Fruit fly (Drosophila melanogaster) whole organism, embryonic: Measurements from ENCODE around the gene CG13359.

ENCODE experiments used
- CG10959 ChIP-seq: fragments of 200-800 bp; sonication (Bioruptor generic); IDR thresholded peaks from 2 replicates; pipeline ENCODE4 v1.3.6; 2022; ENCODE audit warnings: missing biosample characterization, missing genetic modification characterization
- CG11504 ChIP-seq: fragments of 200-800 bp; sonication (Bioruptor generic); optimal IDR thresholded peaks from 3 replicates; lab custom pipeline; 2019; ENCODE audit warnings: missing biosample characterization, mild to moderate bottlenecking, missing genetic modification characterization, moderate library complexity
- CG12219 ChIP-seq: fragments of 200-800 bp; sonication (Bioruptor generic); optimal IDR thresholded peaks from 3 replicates; lab custom pipeline; 2018; ENCODE audit warnings: missing biosample characterization, mild to moderate bottlenecking, missing genetic modification characterization
- CG12942 ChIP-seq: fragments of 200-800 bp; sonication (Bioruptor generic); optimal IDR thresholded peaks from 3 replicates; lab custom pipeline; 2016; ENCODE audit warnings: missing biosample characterization, missing genetic modification characterization
- CG1529 ChIP-seq: fragments of 200-800 bp; sonication (Bioruptor generic); optimal IDR thresholded peaks from 3 replicates; lab custom pipeline; 2018; ENCODE audit warnings: missing biosample characterization, missing genetic modification characterization
- CG17568 ChIP-seq: fragments of 200-800 bp; sonication (Bioruptor generic); optimal IDR thresholded peaks from 2 replicates; lab custom pipeline; 2018; ENCODE audit warnings: missing biosample characterization, mild to moderate bottlenecking, missing genetic modification characterization, moderate library complexity
- CG2199 ChIP-seq: fragments of 200-800 bp; sonication (Bioruptor generic); IDR thresholded peaks from 3 replicates; pipeline ENCODE4 v1.3.6; 2022; ENCODE audit warnings: missing biosample characterization, missing genetic modification characterization
- CG2712 ChIP-seq: fragments of 200-800 bp; optimal IDR thresholded peaks from 3 replicates; lab custom pipeline; 2019; ENCODE audit warnings: missing biosample characterization, mild to moderate bottlenecking, missing genetic modification characterization, moderate library complexity
- CG31224 ChIP-seq: fragments of 200-800 bp; sonication (Bioruptor generic); IDR thresholded peaks from 2 replicates; pipeline ENCODE4 v1.3.6; 2022; ENCODE audit warnings: missing biosample characterization, missing genetic modification characterization
- CG3281 ChIP-seq: fragments of 200-800 bp; sonication (Bioruptor generic); optimal IDR thresholded peaks from 3 replicates; lab custom pipeline; 2017; ENCODE audit warnings: missing biosample characterization, mild to moderate bottlenecking, missing genetic modification characterization
- CG34422 ChIP-seq: fragments of 200-800 bp; sonication (Bioruptor generic); IDR thresholded peaks from 3 replicates; pipeline ENCODE4 v1.3.6; 2022; ENCODE audit warnings: missing biosample characterization, missing genetic modification characterization
- CG6254 ChIP-seq: fragments of 200-800 bp; sonication (Bioruptor generic); optimal IDR thresholded peaks from 3 replicates; lab custom pipeline; 2017; ENCODE audit warnings: mild to moderate bottlenecking, missing biosample characterization, missing genetic modification reagents, missing genetic modification characterization
- CG6791 ChIP-seq: fragments of 200-800 bp; sonication (Bioruptor generic); IDR thresholded peaks from 3 replicates; pipeline ENCODE4 v1.3.6; 2022; ENCODE audit warnings: missing biosample characterization, missing genetic modification characterization; ENCODE audit not compliant: partially characterized antibody
- CG7372 ChIP-seq: fragments of 200-800 bp; sonication (Bioruptor generic); IDR thresholded peaks from 2 replicates; pipeline ENCODE4 v1.3.6; 2022; ENCODE audit warnings: missing biosample characterization, missing genetic modification characterization
- CG7745 ChIP-seq: fragments of 200-800 bp; sonication (Bioruptor generic); optimal IDR thresholded peaks from 2 replicates; lab custom pipeline; 2018; ENCODE audit warnings: missing biosample characterization, mild to moderate bottlenecking, missing genetic modification characterization, moderate library complexity
- CG7963 ChIP-seq: fragments of 200-800 bp; sonication (Bioruptor generic); IDR thresholded peaks from 3 replicates; pipeline ENCODE4 v1.3.6; 2022; ENCODE audit warnings: missing biosample characterization, missing genetic modification characterization; ENCODE audit not compliant: partially characterized antibody
- CG8478 ChIP-seq: fragments of >200 bp; optimal IDR thresholded peaks from 2 replicates; lab custom pipeline; 2018
- CG9437 ChIP-seq: fragments of 200-800 bp; sonication (Bioruptor generic); optimal IDR thresholded peaks from 2 replicates; lab custom pipeline; 2018; ENCODE audit warnings: missing biosample characterization, mild to moderate bottlenecking, missing genetic modification characterization
- CG9932 ChIP-seq: fragments of 200-800 bp; sonication (Bioruptor generic); IDR thresholded peaks from 2 replicates; pipeline ENCODE4 v1.3.6; 2022; ENCODE audit warnings: missing biosample characterization, missing genetic modification characterization
- Chrac-16 ChIP-seq: fragments of 200-800 bp; sonication (Bioruptor generic); optimal IDR thresholded peaks from 3 replicates; lab custom pipeline; 2016; ENCODE audit warnings: missing biosample characterization, missing genetic modification characterization
- CkIIα-i1 ChIP-seq: fragments of 200-800 bp; sonication (Bioruptor generic); IDR thresholded peaks from 2 replicates; pipeline ENCODE4 v1.3.6; 2022; ENCODE audit warnings: missing biosample characterization, missing genetic modification characterization
- Dad ChIP-seq: fragments of 200-800 bp; sonication (Bioruptor generic); optimal IDR thresholded peaks from 3 replicates; lab custom pipeline; 2016; ENCODE audit warnings: missing biosample characterization, missing genetic modification characterization
- Dll ChIP-seq: fragments of 200-800 bp; sonication (Bioruptor generic); IDR thresholded peaks from 4 replicates; pipeline ENCODE4 v1.3.6; 2022; ENCODE audit warnings: missing biosample characterization, missing genetic modification characterization; ENCODE audit not compliant: partially characterized antibody
- Dref ChIP-seq: fragments of 200-800 bp; sonication (Bioruptor generic); IDR thresholded peaks from 2 replicates; pipeline ENCODE4 v1.3.6; 2022; ENCODE audit warnings: missing biosample characterization, missing genetic modification characterization
- Eip74EF ChIP-seq, 2 experiments: fragments of 200-800 bp in 1 of 2; fragments of >200 bp in 1 of 2; sonication (Bioruptor generic) in 1 of 2; optimal IDR thresholded peaks; 2 replicates each; lab custom pipeline; 2017 to 2019; ENCODE audit warnings: missing biosample characterization in 2 of 2, missing genetic modification characterization in 2 of 2, mild to moderate bottlenecking in 1 of 2, moderate library complexity in 1 of 2
- Hmr ChIP-seq: fragments of 200-800 bp; sonication (Bioruptor generic); optimal IDR thresholded peaks from 3 replicates; lab custom pipeline; 2017; ENCODE audit warnings: mild to moderate bottlenecking, missing biosample characterization, missing genetic modification reagents, missing genetic modification characterization
- Hr51 ChIP-seq, 2 experiments: fragments of 200-800 bp; sonication (Bioruptor generic); optimal IDR thresholded peaks; 2 replicates in 1 of 2; 3 replicates in 1 of 2; lab custom pipeline; 2016 to 2018; ENCODE audit warnings: missing biosample characterization in 2 of 2, missing genetic modification characterization in 2 of 2, mild to moderate bottlenecking in 1 of 2, moderate library complexity in 1 of 2
- Lpt ChIP-seq: fragments of >200 bp; optimal IDR thresholded peaks from 2 replicates; lab custom pipeline; 2018; ENCODE audit warnings: missing biosample characterization, missing genetic modification characterization
- MESR4 ChIP-seq: fragments of 200-800 bp; sonication (Bioruptor generic); optimal IDR thresholded peaks from 2 replicates; lab custom pipeline; 2018; ENCODE audit warnings: missing biosample characterization, mild to moderate bottlenecking, missing genetic modification characterization, moderate library complexity
- Meics ChIP-seq: fragments of 200-800 bp; sonication (Bioruptor generic); optimal IDR thresholded peaks from 2 replicates; lab custom pipeline; 2017; ENCODE audit warnings: missing biosample characterization, mild to moderate bottlenecking, missing genetic modification characterization
- Mes4 ChIP-seq: fragments of 200-800 bp; sonication (Bioruptor generic); optimal IDR thresholded peaks from 2 replicates; lab custom pipeline; 2016; ENCODE audit warnings: missing biosample characterization, missing genetic modification characterization
- Optix ChIP-seq: fragments of 200-800 bp; sonication (Bioruptor generic); IDR thresholded peaks from 3 replicates; pipeline ENCODE4 v1.3.6; 2022; ENCODE audit warnings: missing biosample characterization, missing genetic modification characterization
- Rx ChIP-seq: fragments of 200-800 bp; sonication (Bioruptor generic); IDR thresholded peaks from 2 replicates; pipeline ENCODE4 v1.3.6; 2022; ENCODE audit warnings: missing biosample characterization, missing genetic modification characterization
- Sox102F ChIP-seq: fragments of 200-800 bp; sonication (Bioruptor generic); optimal IDR thresholded peaks from 2 replicates; lab custom pipeline; 2018; ENCODE audit warnings: missing biosample characterization, mild to moderate bottlenecking, missing genetic modification characterization, moderate library complexity
- aop ChIP-seq: fragments of 200-800 bp; sonication (Bioruptor generic); IDR thresholded peaks from 2 replicates; pipeline ENCODE4 v1.3.6; 2022; ENCODE audit warnings: missing biosample characterization, missing genetic modification characterization
- cas ChIP-seq: fragments of 200-800 bp; sonication (Bioruptor generic); IDR thresholded peaks from 2 replicates; pipeline ENCODE4 v1.3.6; 2022; ENCODE audit warnings: missing biosample characterization, missing genetic modification characterization
- cg ChIP-seq: fragments of 200-800 bp; sonication (Bioruptor generic); optimal IDR thresholded peaks from 3 replicates; lab custom pipeline; 2019; ENCODE audit warnings: missing biosample characterization, mild to moderate bottlenecking, missing genetic modification characterization, moderate library complexity
- chm ChIP-seq: fragments of 200-800 bp; sonication (Bioruptor generic); IDR thresholded peaks from 2 replicates; pipeline ENCODE4 v1.3.6; 2022; ENCODE audit warnings: missing biosample characterization, missing genetic modification characterization
- corto ChIP-seq: fragments of 200-800 bp; sonication (Bioruptor generic); optimal IDR thresholded peaks from 2 replicates; lab custom pipeline; 2016; ENCODE audit warnings: missing biosample characterization, mild to moderate bottlenecking, missing genetic modification characterization, moderate library complexity
- inv ChIP-seq: fragments of 200-800 bp; sonication (Bioruptor generic); IDR thresholded peaks from 2 replicates; pipeline ENCODE4 v1.3.6; 2022; ENCODE audit warnings: missing biosample characterization, missing genetic modification characterization; ENCODE audit not compliant: partially characterized antibody
- lab ChIP-seq: fragments of 200-800 bp; sonication (Bioruptor generic); optimal IDR thresholded peaks from 3 replicates; lab custom pipeline; 2017; ENCODE audit warnings: missing biosample characterization, missing genetic modification characterization, mild to moderate bottlenecking, moderate library complexity, missing genetic modification reagents
- nau ChIP-seq: fragments of 200-800 bp; sonication (Bioruptor generic); optimal IDR thresholded peaks from 3 replicates; lab custom pipeline; 2017; ENCODE audit warnings: missing biosample characterization, mild to moderate bottlenecking, missing genetic modification characterization, missing genetic modification reagents
- nerfin-2 ChIP-seq: fragments of 200-800 bp; sonication (Bioruptor generic); IDR thresholded peaks from 2 replicates; pipeline ENCODE4 v1.3.6; 2022; ENCODE audit warnings: missing biosample characterization, missing genetic modification characterization; ENCODE audit not compliant: partially characterized antibody
- oc ChIP-seq: fragments of 200-800 bp; sonication (Bioruptor generic); optimal IDR thresholded peaks from 2 replicates; lab custom pipeline; 2018; ENCODE audit warnings: missing biosample characterization, mild to moderate bottlenecking, missing genetic modification characterization, moderate library complexity
- pho ChIP-seq: fragments of 200-800 bp; sonication (Bioruptor generic); optimal IDR thresholded peaks from 2 replicates; lab custom pipeline; 2016; ENCODE audit warnings: missing biosample characterization, missing genetic modification characterization
- sc ChIP-seq, 3 experiments: fragments of >200 bp in 2 of 3; fragments of 200-800 bp in 1 of 3; sonication (Bioruptor generic) in 1 of 3; optimal IDR thresholded peaks; 2 replicates in 2 of 3; 3 replicates in 1 of 3; lab custom pipeline; 2017; ENCODE audit warnings: mild to moderate bottlenecking in 1 of 3, missing biosample characterization in 1 of 3, missing genetic modification characterization in 1 of 3, missing genetic modification reagents in 1 of 3
- slp2 ChIP-seq: fragments of 200-800 bp; sonication (Bioruptor generic); optimal IDR thresholded peaks from 2 replicates; lab custom pipeline; 2016; ENCODE audit warnings: missing biosample characterization, missing genetic modification characterization
- sna ChIP-seq: fragments of 200-800 bp; sonication (Bioruptor generic); IDR thresholded peaks from 2 replicates; pipeline ENCODE4 v1.3.6; 2022; ENCODE audit warnings: missing biosample characterization, missing genetic modification characterization; ENCODE audit not compliant: partially characterized antibody
- tup ChIP-seq: fragments of 200-800 bp; sonication (Bioruptor generic); optimal IDR thresholded peaks from 2 replicates; lab custom pipeline; 2016; ENCODE audit warnings: missing biosample characterization, mild to moderate bottlenecking, missing genetic modification characterization, moderate library complexity

The CG13359 gene

DNA sequence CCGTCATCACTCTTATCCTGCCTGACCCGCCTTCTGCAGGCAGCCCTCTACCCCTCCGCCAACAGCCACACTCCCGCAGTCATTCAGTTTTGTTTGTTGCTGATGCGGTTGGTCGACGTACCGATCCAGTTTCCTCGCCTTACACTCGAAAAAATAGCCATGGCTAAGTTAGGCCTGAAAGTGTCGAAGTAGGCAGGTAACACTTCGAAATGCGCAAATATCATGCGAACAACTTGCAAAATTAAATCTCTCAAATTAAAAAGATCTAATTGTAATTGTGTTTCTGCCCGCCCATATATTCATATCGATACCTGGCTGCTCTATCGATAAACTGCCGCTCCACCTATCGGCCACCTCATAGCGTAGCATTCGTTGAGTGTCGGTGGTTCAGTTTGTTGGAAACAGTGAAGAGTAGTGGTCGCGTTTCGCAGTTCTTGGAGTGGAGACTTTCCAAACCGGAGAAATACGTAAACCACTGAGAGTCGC is 33.6 kb downstream of the CG13359 start, which contains the start of gene fz3 (continued):
- TF ChIP-seq CG2199 (peak; percentile 66; the same call in 2 of the 3 replicates), CG9932 (GFP tag; lab: Robert Waterston, UW) (no peak), Dref (GFP tag; lab: Robert Waterston, UW) (peak; percentile 84), nau (GFP tag; lab: Kevin White, UChicago) (no peak), CG12942 (no peak), cg (no peak), CG2712 (peak; percentile 52), lab (GFP tag; lab: Kevin White, UChicago) (peak; percentile 31), Rx (no peak), CG31224 (GFP tag; lab: Robert Waterston, UW) (peak; percentile 23; the same call in 1 of the 2 replicates), CG17568 (no peak), CG6791 (peak; percentile 93), chm (peak; percentile 68; the same call in 1 of the 2 replicates), inv (peak; percentile 71), nerfin-2 (GFP tag; lab: Robert Waterston, UW) (peak; percentile 73), CG8478 (lab: Kevin White, UChicago) (no peak), Optix (no peak), CG34422 (GFP tag; lab: Robert Waterston, UW) (0 out of 3 replicates have a peak, but pooled peaks have one; percentile 34), Sox102F (GFP tag; lab: Kevin White, UChicago) (no peak), CG3281 (no peak), tup (no peak), Hmr (GFP tag; lab: Kevin White, UChicago) (peak; percentile 27), slp2 (no peak), CG6254 (no peak), Dll (peak; percentile 91), sc (optimal IDR thresholded peaks at IDR 0.05; lab: Kevin White, UChicago) (no peak), sc (GFP tag; optimal IDR thresholded peaks at IDR 0.05; lab: Kevin White, UChicago) (no peak), Lpt (GFP tag; lab: Kevin White, UChicago) (no peak), Hr51 (GFP tag; optimal IDR thresholded peaks at IDR 0.05; lab: Kevin White, UChicago) (no peak), sna (GFP tag; lab: Robert Waterston, UW) (peak; percentile 87), Eip74EF (GFP tag; optimal IDR thresholded peaks at IDR 0.05; lab: Kevin White, UChicago) (no peak), CG12219 (GFP tag; lab: Kevin White, UChicago) (no peak), CG7963 (GFP tag; lab: Robert Waterston, UW) (peak; percentile 82), pho (GFP tag; lab: Kevin White, UChicago) (no peak), corto (GFP tag; lab: Kevin White, UChicago) (peak; percentile 51), CG9437 (GFP tag; lab: Kevin White, UChicago) (peak; percentile 65), CG10959 (GFP tag; lab: Robert Waterston, UW) (no peak), Dad (peak; percentile 15), Mes4 (no peak), CG7372 (GFP tag; lab: Robert Waterston, UW) (no peak), CkIIα-i1 (no peak), cas (no peak), CG7745 (no peak), Meics (GFP tag; lab: Kevin White, UChicago) (no peak), CG1529 (GFP tag; lab: Kevin White, UChicago) (no peak), oc (tag; lab: Kevin White, UChicago) (peak; percentile 6), CG11504 (peak; percentile 27), Chrac-16 (GFP tag; lab: Kevin White, UChicago) (no peak), aop (GFP tag; lab: Robert Waterston, UW) (no peak), MESR4 (peak; percentile 9)
